Fruit fly (Drosophila melanogaster) whole organism, embryonic: ENCODE measurements around the gene CG2841.

Experiments used
- Adf1 ChIP-seq: fragments of 200-800 bp; sonication (Bioruptor generic); IDR thresholded peaks from 2 replicates; pipeline ENCODE4 v1.3.6; 2022; ENCODE audit warnings: missing biosample characterization, missing genetic modification characterization
- BtbVII ChIP-seq: fragments of 200-800 bp; sonication (Bioruptor generic); optimal IDR thresholded peaks from 3 replicates; lab custom pipeline; 2017; ENCODE audit warnings: missing biosample characterization, mild to moderate bottlenecking, missing genetic modification characterization
- CG10147 ChIP-seq: fragments of 200-800 bp; sonication (Bioruptor generic); optimal IDR thresholded peaks from 2 replicates; lab custom pipeline; 2019; ENCODE audit warnings: missing biosample characterization, mild to moderate bottlenecking, missing genetic modification characterization, moderate library complexity
- CG10565 ChIP-seq: fragments of 200-800 bp; sonication (Bioruptor generic); optimal IDR thresholded peaks from 3 replicates; lab custom pipeline; 2016; ENCODE audit warnings: missing biosample characterization, mild to moderate bottlenecking, missing genetic modification characterization
- CG10979 ChIP-seq: fragments of 200-800 bp; sonication (Bioruptor generic); optimal IDR thresholded peaks from 2 replicates; lab custom pipeline; 2018; ENCODE audit warnings: missing biosample characterization, mild to moderate bottlenecking, missing genetic modification characterization, moderate library complexity
- CG11398 ChIP-seq: fragments of 200-800 bp; sonication (Bioruptor generic); optimal IDR thresholded peaks from 2 replicates; lab custom pipeline; 2016; ENCODE audit warnings: missing biosample characterization, missing genetic modification characterization
- CG11456 ChIP-seq: fragments of 200-800 bp; sonication (Bioruptor generic); IDR thresholded peaks from 3 replicates; pipeline ENCODE4 v1.3.6; 2022; ENCODE audit warnings: missing biosample characterization, missing genetic modification characterization
- CG11696 ChIP-seq: fragments of 200-800 bp; sonication (Bioruptor generic); IDR thresholded peaks from 2 replicates; pipeline ENCODE4 v1.3.6; 2022; ENCODE audit warnings: missing biosample characterization, missing genetic modification characterization
- CG12391 ChIP-seq: fragments of 200-800 bp; sonication (Bioruptor generic); optimal IDR thresholded peaks from 3 replicates; lab custom pipeline; 2018; ENCODE audit warnings: missing biosample characterization, mild to moderate bottlenecking, missing genetic modification characterization, moderate library complexity
- CG14014 ChIP-seq: fragments of 200-800 bp; sonication (Bioruptor generic); IDR thresholded peaks from 2 replicates; pipeline ENCODE4 v1.3.6; 2022; ENCODE audit warnings: missing biosample characterization, missing genetic modification characterization
- CG15269 ChIP-seq: fragments of 200-800 bp; sonication (Bioruptor generic); optimal IDR thresholded peaks from 2 replicates; lab custom pipeline; 2018; ENCODE audit warnings: missing biosample characterization, mild to moderate bottlenecking, missing genetic modification characterization, moderate library complexity
- CG1602 ChIP-seq: fragments of 200-800 bp; sonication (Bioruptor generic); optimal IDR thresholded peaks from 3 replicates; lab custom pipeline; 2016; ENCODE audit warnings: missing biosample characterization, missing genetic modification characterization
- CG1647 ChIP-seq: fragments of 200-800 bp; sonication (Bioruptor generic); optimal IDR thresholded peaks from 3 replicates; lab custom pipeline; 2016; ENCODE audit warnings: missing biosample characterization, missing genetic modification characterization
- CG16779 ChIP-seq: fragments of 200-800 bp; sonication (Bioruptor generic); IDR thresholded peaks from 2 replicates; pipeline ENCODE4 v1.3.6; 2022; ENCODE audit warnings: missing biosample characterization, missing genetic modification characterization
- CG17612 ChIP-seq: fragments of 200-800 bp; sonication (Bioruptor generic); IDR thresholded peaks from 2 replicates; pipeline ENCODE4 v1.3.6; 2022; ENCODE audit warnings: missing biosample characterization, missing genetic modification characterization
- CG17802 ChIP-seq: fragments of 200-800 bp; sonication (Bioruptor generic); optimal IDR thresholded peaks from 2 replicates; lab custom pipeline; 2018; ENCODE audit warnings: missing biosample characterization, mild to moderate bottlenecking, missing genetic modification characterization, moderate library complexity
- CG31388 ChIP-seq: fragments of 200-800 bp; sonication (Bioruptor generic); optimal IDR thresholded peaks from 2 replicates; lab custom pipeline; 2016; ENCODE audit warnings: missing biosample characterization, missing genetic modification characterization
- CG3995 ChIP-seq: fragments of 200-800 bp; sonication (Bioruptor generic); optimal IDR thresholded peaks from 3 replicates; lab custom pipeline; 2016; ENCODE audit warnings: missing biosample characterization, missing genetic modification characterization
- CG6813 ChIP-seq: fragments of 200-800 bp; sonication (Bioruptor generic); optimal IDR thresholded peaks from 2 replicates; lab custom pipeline; 2017; ENCODE audit warnings: missing biosample characterization, missing genetic modification characterization, mild to moderate bottlenecking, moderate library complexity, missing genetic modification reagents
- CG7556 ChIP-seq: fragments of 200-800 bp; sonication (Bioruptor generic); optimal IDR thresholded peaks from 2 replicates; lab custom pipeline; 2017; ENCODE audit warnings: missing biosample characterization, mild to moderate bottlenecking, missing genetic modification characterization
- CG7987 ChIP-seq: fragments of 200-800 bp; sonication (Bioruptor generic); optimal IDR thresholded peaks from 2 replicates; lab custom pipeline; 2018; ENCODE audit warnings: missing biosample characterization, mild to moderate bottlenecking, missing genetic modification characterization, moderate library complexity
- CG8944 ChIP-seq: fragments of 200-800 bp; sonication (Bioruptor generic); optimal IDR thresholded peaks from 3 replicates; lab custom pipeline; 2016; ENCODE audit warnings: missing biosample characterization, missing genetic modification characterization
- CG9932 ChIP-seq: fragments of 200-800 bp; sonication (Bioruptor generic); IDR thresholded peaks from 2 replicates; pipeline ENCODE4 v1.3.6; 2022; ENCODE audit warnings: missing biosample characterization, missing genetic modification characterization
- D19B ChIP-seq: fragments of 200-800 bp; sonication (Bioruptor generic); optimal IDR thresholded peaks from 2 replicates; lab custom pipeline; 2017; ENCODE audit warnings: missing biosample characterization, mild to moderate bottlenecking, missing genetic modification characterization
- Deaf1 ChIP-seq: fragments of 200-800 bp; optimal IDR thresholded peaks from 3 replicates; lab custom pipeline; 2019; ENCODE audit warnings: missing biosample characterization, mild to moderate bottlenecking, missing genetic modification characterization, moderate library complexity
- Dip2 ChIP-seq: fragments of 200-800 bp; sonication (Bioruptor generic); IDR thresholded peaks from 2 replicates; pipeline ENCODE4 v1.3.6; 2022; ENCODE audit warnings: missing biosample characterization, missing genetic modification characterization
- Dref ChIP-seq: fragments of 200-800 bp; sonication (Bioruptor generic); IDR thresholded peaks from 2 replicates; pipeline ENCODE4 v1.3.6; 2022; ENCODE audit warnings: missing biosample characterization, missing genetic modification characterization
- Lim3 ChIP-seq: fragments of 200-800 bp; sonication (Bioruptor generic); IDR thresholded peaks from 2 replicates; pipeline ENCODE4 v1.3.6; 2022; ENCODE audit warnings: missing biosample characterization, missing genetic modification characterization
- NC2α ChIP-seq: fragments of 200-800 bp; sonication (Bioruptor generic); optimal IDR thresholded peaks from 2 replicates; lab custom pipeline; 2016; ENCODE audit warnings: missing biosample characterization, missing genetic modification characterization
- Neu2 ChIP-seq: fragments of 200-800 bp; sonication (Bioruptor generic); optimal IDR thresholded peaks from 3 replicates; lab custom pipeline; 2016; ENCODE audit warnings: missing biosample characterization, missing genetic modification characterization, borderline replicate concordance
- Nf-YB ChIP-seq: fragments of 200-800 bp; sonication (Bioruptor generic); optimal IDR thresholded peaks from 3 replicates; lab custom pipeline; 2019; ENCODE audit warnings: missing biosample characterization, mild to moderate bottlenecking, missing genetic modification characterization, moderate library complexity
- Rx ChIP-seq: fragments of 200-800 bp; sonication (Bioruptor generic); IDR thresholded peaks from 2 replicates; pipeline ENCODE4 v1.3.6; 2022; ENCODE audit warnings: missing biosample characterization, missing genetic modification characterization
- Tbp ChIP-seq: fragments of >200 bp; optimal IDR thresholded peaks from 2 replicates; lab custom pipeline; 2018; ENCODE audit warnings: missing biosample characterization, missing genetic modification characterization
- al ChIP-seq: fragments of 200-800 bp; sonication (Bioruptor generic); IDR thresholded peaks from 2 replicates; pipeline ENCODE4 v1.3.6; 2022; ENCODE audit warnings: missing biosample characterization, missing genetic modification characterization
- bigmax ChIP-seq: fragments of 200-800 bp; sonication (Bioruptor generic); optimal IDR thresholded peaks from 2 replicates; lab custom pipeline; 2018; ENCODE audit warnings: missing biosample characterization, mild to moderate bottlenecking, missing genetic modification characterization
- caup ChIP-seq: fragments of 200-800 bp; sonication (Bioruptor generic); optimal IDR thresholded peaks from 3 replicates; lab custom pipeline; 2017; ENCODE audit warnings: missing biosample characterization, mild to moderate bottlenecking, missing genetic modification characterization, moderate library complexity; ENCODE audit not compliant: severe bottlenecking
- corto ChIP-seq: fragments of 200-800 bp; sonication (Bioruptor generic); optimal IDR thresholded peaks from 2 replicates; lab custom pipeline; 2016; ENCODE audit warnings: missing biosample characterization, mild to moderate bottlenecking, missing genetic modification characterization, moderate library complexity
- dati ChIP-seq: fragments of 200-800 bp; sonication (Bioruptor generic); IDR thresholded peaks from 2 replicates; pipeline ENCODE4 v1.3.6; 2022; ENCODE audit warnings: missing biosample characterization, missing genetic modification characterization
- esg ChIP-seq: fragments of 200-800 bp; sonication (Bioruptor generic); conservative IDR thresholded peaks from 2 replicates; pipeline ENCODE4 v1.3.6; 2022; ENCODE audit warnings: missing biosample characterization, missing genetic modification characterization
- fd96Cb ChIP-seq: fragments of 200-800 bp; sonication (Bioruptor generic); optimal IDR thresholded peaks from 2 replicates; lab custom pipeline; 2018; ENCODE audit warnings: missing biosample characterization, mild to moderate bottlenecking, missing genetic modification characterization, moderate library complexity
- gfzf ChIP-seq: fragments of 200-800 bp; sonication (Bioruptor generic); optimal IDR thresholded peaks from 2 replicates; lab custom pipeline; 2016; ENCODE audit warnings: missing biosample characterization, mild to moderate bottlenecking, missing genetic modification characterization, moderate library complexity
- mam ChIP-seq: fragments of 200-800 bp; sonication (Bioruptor generic); optimal IDR thresholded peaks from 3 replicates; lab custom pipeline; 2016; ENCODE audit warnings: missing biosample characterization, missing genetic modification characterization
- ro ChIP-seq: fragments of 200-800 bp; sonication (Bioruptor generic); IDR thresholded peaks from 2 replicates; pipeline ENCODE4 v1.3.6; 2022; ENCODE audit warnings: missing biosample characterization, missing genetic modification characterization
- row ChIP-seq: fragments of 200-800 bp; sonication (Bioruptor generic); IDR thresholded peaks from 3 replicates; pipeline ENCODE4 v1.3.6; 2022; ENCODE audit warnings: missing biosample characterization, missing genetic modification characterization
- run ChIP-seq: fragments of 200-800 bp; sonication (Bioruptor generic); optimal IDR thresholded peaks from 3 replicates; lab custom pipeline; 2018; ENCODE audit warnings: missing biosample characterization, mild to moderate bottlenecking, missing genetic modification characterization
- sens ChIP-seq: fragments of 200-800 bp; sonication (Bioruptor generic); peaks from one replicate; lab custom pipeline; 2016; ENCODE audit warnings: missing biosample characterization, missing genetic modification characterization
- so ChIP-seq: fragments of 200-800 bp; sonication (Bioruptor generic); IDR thresholded peaks from 3 replicates; pipeline ENCODE4 v1.3.6; 2022; ENCODE audit warnings: missing biosample characterization, missing genetic modification characterization
- tin ChIP-seq: fragments of 200-800 bp; sonication (Bioruptor generic); optimal IDR thresholded peaks from 3 replicates; lab custom pipeline; 2016; ENCODE audit warnings: missing biosample characterization, missing genetic modification characterization
- unc-4 ChIP-seq: fragments of 200-800 bp; sonication (Bioruptor generic); IDR thresholded peaks from 2 replicates; pipeline ENCODE4 v1.3.6; 2022; ENCODE audit warnings: missing biosample characterization, missing genetic modification characterization; ENCODE audit not compliant: partially characterized antibody
- vfl ChIP-seq: fragments of 200-800 bp; sonication (Bioruptor generic); optimal IDR thresholded peaks from 2 replicates; lab custom pipeline; 2016; ENCODE audit warnings: missing biosample characterization, missing genetic modification characterization
- zfh2 ChIP-seq: fragments of 200-800 bp; sonication (Bioruptor generic); optimal IDR thresholded peaks from 2 replicates; lab custom pipeline; 2016; ENCODE audit warnings: missing biosample characterization, missing genetic modification characterization

The CG2841 gene

DNA sequence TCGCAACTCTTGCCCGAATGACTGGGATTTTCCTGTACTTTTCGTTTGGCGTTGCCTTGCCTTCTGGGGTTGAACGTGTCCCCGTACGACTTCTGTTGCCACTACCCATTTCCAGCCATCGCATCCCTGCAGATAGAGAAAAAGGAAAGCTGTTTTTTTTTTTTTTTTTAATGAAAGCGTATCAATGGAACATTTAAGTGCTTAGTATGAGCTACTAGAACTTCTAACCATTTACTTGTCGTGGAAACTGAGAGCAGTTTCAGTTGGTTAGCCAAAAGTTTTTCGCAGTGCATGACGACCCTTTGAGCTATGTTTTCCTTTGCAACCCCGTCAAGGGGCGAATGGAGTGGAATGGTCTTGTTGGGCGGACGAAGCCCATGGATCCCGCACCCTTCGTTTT is 36.8 kb downstream of the CG2841 start (continued):
- TF ChIP-seq Neu2 (GFP tag; lab: Kevin White, UChicago) (no peak), Nf-YB (GFP tag; lab: Kevin White, UChicago) (peak; percentile 31), CG10147 (GFP tag; lab: Kevin White, UChicago) (peak; percentile 35), CG11456 (peak; percentile 69; the same call in 1 of the 3 replicates), CG17802 (peak; percentile 30), CG1602 (GFP tag; lab: Kevin White, UChicago) (peak; percentile 78), zfh2 (peak; percentile 51), D19B (GFP tag; lab: Kevin White, UChicago) (peak; percentile 0), bigmax (GFP tag; lab: Kevin White, UChicago) (no peak), Lim3 (no peak), CG12391 (tag; lab: Kevin White, UChicago) (peak; percentile 80), vfl (GFP tag; lab: Kevin White, UChicago) (peak; percentile 63), Deaf1 (tag; lab: Kevin White, UChicago) (peak; percentile 33), CG31388 (GFP tag; lab: Kevin White, UChicago) (peak; percentile 2), Tbp (GFP tag; lab: Kevin White, UChicago) (no peak), CG11398 (peak; percentile 80), CG14014 (peak; percentile 87), CG3995 (GFP tag; lab: Kevin White, UChicago) (no peak), Dref (GFP tag; lab: Robert Waterston, UW) (no peak), BtbVII (peak; percentile 40), CG16779 (no peak), CG8944 (GFP tag; lab: Kevin White, UChicago) (peak; percentile 70), NC2α (peak; percentile 48), fd96Cb (peak; percentile 48), mam (peak; percentile 75), Dip2 (GFP tag; lab: Robert Waterston, UW) (no peak), esg (GFP tag; lab: Robert Waterston, UW) (peak; percentile 71), so (peak; percentile 57; the same call in 1 of the 3 replicates), caup (peak; percentile 64), CG7556 (GFP tag; lab: Kevin White, UChicago) (peak; percentile 83), CG10979 (tag; lab: Kevin White, UChicago) (peak; percentile 56), gfzf (no peak), ro (GFP tag; lab: Robert Waterston, UW) (peak; percentile 61; the same call in 1 of the 2 replicates), dati (GFP tag; lab: Robert Waterston, UW) (0 out of 2 replicates have a peak, but pooled peaks have one; percentile 33), CG1647 (GFP tag; lab: Kevin White, UChicago) (peak; percentile 28), CG6813 (GFP tag; lab: Kevin White, UChicago) (peak; percentile 33), sens (peak; percentile 95), unc-4 (GFP tag; lab: Robert Waterston, UW) (no peak), corto (no peak), al (GFP tag; lab: Robert Waterston, UW) (peak; percentile 17; the same call in 1 of the 2 replicates), CG9932 (0 out of 2 replicates have a peak, but pooled peaks have one; percentile 16), row (GFP tag; lab: Robert Waterston, UW) (peak; percentile 90), CG11696 (GFP tag; lab: Robert Waterston, UW) (0 out of 2 replicates have a peak, but pooled peaks have one; percentile 23), tin (peak; percentile 66), CG10565 (GFP tag; lab: Kevin White, UChicago) (no peak), CG15269 (tag; lab: Kevin White, UChicago) (peak; percentile 69), CG17612 (GFP tag; lab: Robert Waterston, UW) (no peak), Rx (GFP tag; lab: Robert Waterston, UW) (peak; percentile 49), CG7987 (GFP tag; lab: Kevin White, UChicago) (peak; percentile 3), Adf1 (GFP tag; lab: Robert Waterston, UW) (peak; percentile 44; the same call in 1 of the 2 replicates), run (tag; lab: Kevin White, UChicago) (no peak)
